Worm (Caenorhabditis elegans) whole organism, L2 larva: Measurements from ENCODE around the gene C29G2.3.

ENCODE experiments used
- ZK546.5 ChIP-seq: sonication (generic microtip); optimal IDR thresholded peaks from 2 replicates; lab custom pipeline; 2017; ENCODE audit warnings: missing biosample characterization, missing genetic modification characterization
- aly-2 ChIP-seq: fragments of 150-350 bp; optimal IDR thresholded peaks from 2 replicates; lab custom pipeline; 2014; ENCODE audit warnings: missing biosample characterization, missing genetic modification characterization
- ama-1 ChIP-seq: fragments of 150-350 bp; optimal IDR thresholded peaks from 2 replicates; lab custom pipeline; 2018; ENCODE audit warnings: inconsistent platforms
- elt-1 ChIP-seq: fragments of 150-350 bp; optimal IDR thresholded peaks from 2 replicates; lab custom pipeline; 2014; ENCODE audit warnings: missing biosample characterization, missing genetic modification characterization
- elt-3 ChIP-seq: sonication (generic microtip); optimal IDR thresholded peaks from 2 replicates; lab custom pipeline; 2017; ENCODE audit warnings: missing biosample characterization, missing genetic modification characterization
- fos-1 ChIP-seq: fragments of 150-350 bp; optimal IDR thresholded peaks from 2 replicates; lab custom pipeline; 2014; ENCODE audit warnings: missing biosample characterization, missing genetic modification characterization
- lin-13 ChIP-seq: fragments of 150-350 bp; optimal IDR thresholded peaks from 2 replicates; lab custom pipeline; 2014; ENCODE audit warnings: missing biosample characterization, missing genetic modification reagents, missing genetic modification characterization
- nhr-10 ChIP-seq: sonication (generic microtip); optimal IDR thresholded peaks from 2 replicates; lab custom pipeline; 2017; ENCODE audit warnings: missing biosample characterization, missing genetic modification characterization
- nhr-11 ChIP-seq: fragments of 150-350 bp; optimal IDR thresholded peaks from 2 replicates; lab custom pipeline; 2014; ENCODE audit warnings: missing biosample characterization, missing genetic modification characterization
- nhr-237 ChIP-seq: fragments of 150-350 bp; optimal IDR thresholded peaks from 2 replicates; lab custom pipeline; 2014; ENCODE audit warnings: missing biosample characterization, missing genetic modification characterization
- nhr-6 ChIP-seq: fragments of 150-350 bp; optimal IDR thresholded peaks from 2 replicates; lab custom pipeline; 2014; ENCODE audit warnings: missing biosample characterization, missing genetic modification characterization
- skn-1 ChIP-seq: sonication (generic microtip); optimal IDR thresholded peaks from 2 replicates; lab custom pipeline; 2017; ENCODE audit warnings: missing biosample characterization, missing genetic modification characterization
- snpc-4 ChIP-seq: fragments of 150-350 bp; optimal IDR thresholded peaks from 2 replicates; lab custom pipeline; 2014; ENCODE audit warnings: missing biosample characterization, missing genetic modification characterization
- unc-62 ChIP-seq: fragments of 150-350 bp; optimal IDR thresholded peaks from 2 replicates; lab custom pipeline; 2014; ENCODE audit warnings: missing biosample characterization, missing genetic modification reagents, missing genetic modification characterization

ce11 chrV:2573108-2573507 is 7.6 kb upstream of the C29G2.3 start, which contains the start of gene srj-20:
- TF ChIP-seq nhr-6 (tag; lab: Kevin White, UChicago): no peak
- no peak for TF ChIP-seq unc-62 (GFP tag; lab: Kevin White, UChicago)
- TF ChIP-seq skn-1 (tag; lab: Kevin White, UChicago): no peak
- no peak for TF ChIP-seq fos-1
- no peak for TF ChIP-seq elt-3 (tag; lab: Kevin White, UChicago)
- no peak for TF ChIP-seq snpc-4 (tag; lab: Kevin White, UChicago)
- no peak for TF ChIP-seq nhr-237 (tag; lab: Kevin White, UChicago)
- no peak for TF ChIP-seq lin-13 (GFP tag; lab: Kevin White, UChicago)
- no peak for TF ChIP-seq ama-1 (lab: Kevin White, UChicago)
- no peak for TF ChIP-seq nhr-11 (tag; lab: Kevin White, UChicago)
- no peak for TF ChIP-seq nhr-10
- no peak for TF ChIP-seq ZK546.5
- no peak for TF ChIP-seq elt-1 (tag; lab: Kevin White, UChicago)
- no peak for TF ChIP-seq aly-2 (tag; lab: Kevin White, UChicago)
